Worm (Caenorhabditis elegans): Measurements from ENCODE around the gene slc-5A12.

DNA sequence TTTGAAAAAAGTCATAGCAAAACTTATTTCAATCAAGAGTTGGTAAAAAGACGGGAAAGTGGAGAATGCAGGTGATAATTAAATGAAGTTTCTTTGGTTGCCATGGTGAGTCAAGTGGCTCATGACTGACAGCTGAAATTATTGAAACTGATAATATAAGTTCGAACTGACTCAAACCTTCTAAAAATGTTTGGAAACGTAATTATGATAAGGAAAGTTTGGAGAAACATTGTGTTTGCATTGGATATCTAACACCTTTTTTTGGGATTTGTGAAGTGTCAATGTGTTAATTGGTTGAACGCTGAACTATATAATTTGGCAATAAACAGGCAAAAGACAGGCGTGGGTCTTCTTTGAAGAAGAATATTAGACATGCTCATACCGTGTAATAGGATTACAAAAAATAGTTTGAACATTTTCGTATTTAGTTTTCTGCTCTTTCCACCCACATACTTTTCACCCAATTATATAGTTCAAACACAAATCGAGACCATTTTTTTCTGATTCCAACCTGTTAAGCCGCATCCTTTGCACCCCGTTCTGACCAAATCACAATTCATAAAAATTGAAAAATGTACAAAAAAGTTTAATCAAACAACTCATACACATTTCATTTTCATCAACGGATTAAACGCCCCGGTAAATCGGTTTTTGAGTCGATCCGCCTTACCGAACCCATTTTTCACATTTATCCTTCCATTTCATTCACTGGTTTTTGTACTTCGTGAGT, 11.7 kb upstream of the slc-5A12 start, which contains the start of the genes srlf-33 and srlf-32:
- TF ChIP-seq F13C5.2 (tag; optimal IDR thresholded peaks at IDR 0.05) (no peak), tbx-11 (GFP tag; IDR thresholded peaks at IDR 0.05) (no peak)
